Worm (Caenorhabditis elegans) whole organism, early embryonic: ENCODE data around the gene elo-4.

Experiments used
- B0310.2 ChIP-seq: sonication (generic microtip); optimal IDR thresholded peaks from 2 replicates; lab custom pipeline; 2016; ENCODE audit warnings: mild to moderate bottlenecking, missing genetic modification characterization, missing compliant biosample characterization
- ama-1 ChIP-seq: fragments of 150-350 bp; optimal IDR thresholded peaks from 2 replicates; lab custom pipeline; 2014
- ceh-13 ChIP-seq: fragments of 200-800 bp; sonication (Bioruptor generic); optimal IDR thresholded peaks from 2 replicates; lab custom pipeline; 2018; ENCODE audit warnings: mild to moderate bottlenecking, missing genetic modification characterization, missing compliant biosample characterization
- ets-7 ChIP-seq: sonication (generic microtip); optimal IDR thresholded peaks from 2 replicates; lab custom pipeline; 2016; ENCODE audit warnings: missing genotype, missing genetic modification characterization, missing compliant biosample characterization
- hmg-4 ChIP-seq: fragments of 200-800 bp; sonication (Bioruptor generic); optimal IDR thresholded peaks from 2 replicates; lab custom pipeline; 2018; ENCODE audit warnings: mild to moderate bottlenecking, missing genetic modification characterization, missing compliant biosample characterization
- scrt-1 ChIP-seq: fragments of 200-800 bp; sonication (Bioruptor generic); IDR thresholded peaks from 2 replicates; pipeline ENCODE4 v1.3.6; 2022; ENCODE audit warnings: missing genetic modification characterization, missing compliant biosample characterization
- tbx-37 ChIP-seq: fragments of 200-800 bp; sonication (Bioruptor generic); conservative IDR thresholded peaks from 2 replicates; pipeline ENCODE4 v1.3.6; 2022; ENCODE audit warnings: missing genetic modification reagents, missing genetic modification characterization, missing compliant biosample characterization

- TF ChIP-seq ama-1 (lab: Kevin White, UChicago) (no peak), B0310.2 (tag; lab: Kevin White, UChicago) (no peak), ets-7 (tag; lab: Kevin White, UChicago) (no peak), tbx-37 (GFP tag; lab: Robert Waterston, UW) (no peak), scrt-1 (GFP tag; lab: Robert Waterston, UW) (no peak), ceh-13 (GFP tag; lab: Kevin White, UChicago) (no peak), hmg-4 (GFP tag; lab: Kevin White, UChicago) (no peak)
These were observed 12.1 kb downstream of the elo-4 start, which contains the start of gene cpb-1 for ce11 chrIII:9322010-9322409.
